Fruit fly (Drosophila melanogaster) whole organism, embryonic: ENCODE measurements around the gene eEF1alpha2.

ENCODE experiments used
- Asciz ChIP-seq: fragments of 200-800 bp; sonication (Bioruptor generic); optimal IDR thresholded peaks from 2 replicates; lab custom pipeline; 2017; ENCODE audit warnings: missing biosample characterization, mild to moderate bottlenecking, missing genetic modification characterization, missing genetic modification reagents
- CG10147 ChIP-seq: fragments of 200-800 bp; sonication (Bioruptor generic); optimal IDR thresholded peaks from 2 replicates; lab custom pipeline; 2019; ENCODE audit warnings: missing biosample characterization, mild to moderate bottlenecking, missing genetic modification characterization, moderate library complexity
- CG1233 ChIP-seq: fragments of 200-800 bp; sonication (Bioruptor generic); optimal IDR thresholded peaks from 4 replicates; lab custom pipeline; 2018; ENCODE audit warnings: missing biosample characterization, mild to moderate bottlenecking, missing genetic modification characterization
- CG12391 ChIP-seq: fragments of 200-800 bp; sonication (Bioruptor generic); optimal IDR thresholded peaks from 3 replicates; lab custom pipeline; 2018; ENCODE audit warnings: missing biosample characterization, mild to moderate bottlenecking, missing genetic modification characterization, moderate library complexity
- CG12744 ChIP-seq: fragments of 200-800 bp; sonication (Bioruptor generic); optimal IDR thresholded peaks from 2 replicates; lab custom pipeline; 2016; ENCODE audit warnings: missing biosample characterization, missing genetic modification characterization
- CG12942 ChIP-seq: fragments of 200-800 bp; sonication (Bioruptor generic); optimal IDR thresholded peaks from 3 replicates; lab custom pipeline; 2016; ENCODE audit warnings: missing biosample characterization, missing genetic modification characterization
- CG13287 ChIP-seq: fragments of 200-800 bp; sonication (Bioruptor generic); IDR thresholded peaks from 2 replicates; pipeline ENCODE4 v1.3.6; 2022; ENCODE audit warnings: missing biosample characterization, missing genetic modification characterization; ENCODE audit not compliant: partially characterized antibody
- CG13296 ChIP-seq: fragments of 200-800 bp; sonication (Bioruptor generic); optimal IDR thresholded peaks from 3 replicates; lab custom pipeline; 2018; ENCODE audit warnings: missing biosample characterization, mild to moderate bottlenecking, missing genetic modification characterization
- CG14441 ChIP-seq: fragments of 200-800 bp; sonication (Bioruptor generic); IDR thresholded peaks from 2 replicates; pipeline ENCODE4 v1.3.6; 2022; ENCODE audit warnings: missing biosample characterization, missing genetic modification characterization
- CG15479 ChIP-seq: fragments of 200-800 bp; sonication (Bioruptor generic); optimal IDR thresholded peaks from 3 replicates; lab custom pipeline; 2019; ENCODE audit warnings: missing biosample characterization, mild to moderate bottlenecking, missing genetic modification characterization, moderate library complexity
- CG2875 ChIP-seq: fragments of 200-800 bp; sonication (Bioruptor generic); optimal IDR thresholded peaks from 2 replicates; lab custom pipeline; 2017; ENCODE audit warnings: missing biosample characterization, mild to moderate bottlenecking, missing genetic modification characterization, missing genetic modification reagents
- CG5180 ChIP-seq: fragments of 200-800 bp; sonication (Bioruptor generic); optimal IDR thresholded peaks from 3 replicates; lab custom pipeline; 2017; ENCODE audit warnings: missing biosample characterization, missing genetic modification characterization, mild to moderate bottlenecking, moderate library complexity, missing genetic modification reagents
- CG6683 ChIP-seq: fragments of 200-800 bp; sonication (Bioruptor generic); optimal IDR thresholded peaks from 2 replicates; lab custom pipeline; 2017; ENCODE audit warnings: missing biosample characterization, mild to moderate bottlenecking, missing genetic modification characterization, missing genetic modification reagents
- CG7357 ChIP-seq: fragments of 200-800 bp; sonication (Bioruptor generic); IDR thresholded peaks from 3 replicates; pipeline ENCODE4 v1.3.6; 2022; ENCODE audit warnings: missing biosample characterization, missing genetic modification characterization
- CG7372 ChIP-seq: fragments of 200-800 bp; sonication (Bioruptor generic); IDR thresholded peaks from 2 replicates; pipeline ENCODE4 v1.3.6; 2022; ENCODE audit warnings: missing biosample characterization, missing genetic modification characterization
- CG7839 ChIP-seq: fragments of 200-800 bp; sonication (Bioruptor generic); optimal IDR thresholded peaks from 3 replicates; lab custom pipeline; 2018; ENCODE audit warnings: missing biosample characterization, mild to moderate bottlenecking, missing genetic modification characterization, moderate library complexity
- CG9817 ChIP-seq: fragments of 200-800 bp; sonication (Bioruptor generic); optimal IDR thresholded peaks from 2 replicates; lab custom pipeline; 2018; ENCODE audit warnings: missing biosample characterization, mild to moderate bottlenecking, missing genetic modification characterization, moderate library complexity
- Dbx ChIP-seq: fragments of 200-800 bp; sonication (Bioruptor generic); IDR thresholded peaks from 3 replicates; pipeline ENCODE4 v1.3.6; 2022; ENCODE audit warnings: missing biosample characterization, missing genetic modification characterization
- Drgx ChIP-seq: fragments of 200-800 bp; sonication (Bioruptor generic); IDR thresholded peaks from 2 replicates; pipeline ENCODE4 v1.3.6; 2022; ENCODE audit warnings: missing biosample characterization, missing genetic modification characterization
- Fer2 ChIP-seq: fragments of 200-800 bp; sonication (Bioruptor generic); optimal IDR thresholded peaks from 2 replicates; lab custom pipeline; 2018; ENCODE audit warnings: missing biosample characterization, mild to moderate bottlenecking, missing genetic modification characterization, moderate library complexity
- H2.0 ChIP-seq: fragments of 200-800 bp; sonication (Bioruptor generic); IDR thresholded peaks from 2 replicates; pipeline ENCODE4 v1.3.6; 2022; ENCODE audit warnings: missing biosample characterization, missing genetic modification characterization
- Opbp ChIP-seq: fragments of 200-800 bp; sonication (Bioruptor generic); IDR thresholded peaks from 3 replicates; pipeline ENCODE4 v1.3.6; 2022; ENCODE audit warnings: missing biosample characterization, missing genetic modification characterization; ENCODE audit not compliant: partially characterized antibody
- Sry-δ ChIP-seq: fragments of 200-800 bp; sonication (Bioruptor generic); optimal IDR thresholded peaks from 2 replicates; lab custom pipeline; 2016; ENCODE audit warnings: missing biosample characterization, missing genetic modification characterization
- Stat92E ChIP-seq, 3 experiments: fragments of >200 bp in 2 of 3; fragments of 200-800 bp in 1 of 3; sonication (Bioruptor generic) in 1 of 3; optimal IDR thresholded peaks; 2 replicates each; lab custom pipeline; 2017 to 2019; ENCODE audit warnings: missing biosample characterization in 3 of 3, missing genetic modification characterization in 3 of 3, mild to moderate bottlenecking in 1 of 3, moderate library complexity in 1 of 3
- ap ChIP-seq: fragments of 200-800 bp; sonication (Bioruptor generic); IDR thresholded peaks from 2 replicates; pipeline ENCODE4 v1.3.6; 2022; ENCODE audit warnings: missing biosample characterization, missing genetic modification characterization
- ara ChIP-seq: fragments of 200-800 bp; sonication (Bioruptor generic); IDR thresholded peaks from 2 replicates; pipeline ENCODE4 v1.3.6; 2022; ENCODE audit warnings: missing biosample characterization, missing genetic modification characterization
- ash1 ChIP-seq: fragments of 200-800 bp; sonication (Bioruptor generic); optimal IDR thresholded peaks from 2 replicates; lab custom pipeline; 2018; ENCODE audit warnings: missing biosample characterization, mild to moderate bottlenecking, missing genetic modification characterization
- chif ChIP-seq, 2 experiments: fragments of 200-800 bp; sonication (Bioruptor generic); optimal IDR thresholded peaks; 3 replicates each; lab custom pipeline; 2016; ENCODE audit warnings: missing biosample characterization in 2 of 2, missing genetic modification characterization in 2 of 2
- chn ChIP-seq: fragments of 200-800 bp; sonication (Bioruptor generic); optimal IDR thresholded peaks from 2 replicates; lab custom pipeline; 2016; ENCODE audit warnings: missing biosample characterization, missing genetic modification characterization
- emc ChIP-seq: fragments of 200-800 bp; sonication (Bioruptor generic); optimal IDR thresholded peaks from 2 replicates; lab custom pipeline; 2016; ENCODE audit warnings: missing biosample characterization, missing genetic modification characterization
- ems ChIP-seq: fragments of 200-800 bp; sonication (Bioruptor generic); optimal IDR thresholded peaks from 3 replicates; lab custom pipeline; 2016; ENCODE audit warnings: missing biosample characterization, missing genetic modification characterization
- fd96Cb ChIP-seq: fragments of 200-800 bp; sonication (Bioruptor generic); optimal IDR thresholded peaks from 2 replicates; lab custom pipeline; 2018; ENCODE audit warnings: missing biosample characterization, mild to moderate bottlenecking, missing genetic modification characterization, moderate library complexity
- grau ChIP-seq: fragments of 200-800 bp; optimal IDR thresholded peaks from 3 replicates; lab custom pipeline; 2019; ENCODE audit warnings: missing biosample characterization, mild to moderate bottlenecking, missing genetic modification characterization, moderate library complexity
- gsb-n ChIP-seq: fragments of 200-800 bp; sonication (Bioruptor generic); optimal IDR thresholded peaks from 3 replicates; lab custom pipeline; 2018; ENCODE audit warnings: missing biosample characterization, mild to moderate bottlenecking, missing genetic modification characterization
- ham ChIP-seq: fragments of 200-800 bp; sonication (Bioruptor generic); IDR thresholded peaks from 2 replicates; pipeline ENCODE4 v1.3.6; 2022; ENCODE audit warnings: missing biosample characterization, missing genetic modification characterization
- kah ChIP-seq: fragments of 200-800 bp; sonication (Bioruptor generic); optimal IDR thresholded peaks from 2 replicates; lab custom pipeline; 2018; ENCODE audit warnings: missing biosample characterization, mild to moderate bottlenecking, missing genetic modification characterization
- knrl ChIP-seq: fragments of 200-800 bp; sonication (Bioruptor generic); IDR thresholded peaks from 3 replicates; pipeline ENCODE4 v1.3.6; 2022; ENCODE audit warnings: missing biosample characterization, missing genetic modification characterization; ENCODE audit not compliant: partially characterized antibody
- lmd ChIP-seq: fragments of 200-800 bp; sonication (Bioruptor generic); IDR thresholded peaks from 2 replicates; pipeline ENCODE4 v1.3.6; 2022; ENCODE audit warnings: missing biosample characterization, missing genetic modification characterization
- maf-S ChIP-seq: fragments of 200-800 bp; sonication (Bioruptor generic); optimal IDR thresholded peaks from 2 replicates; lab custom pipeline; 2016; ENCODE audit warnings: missing biosample characterization, missing genetic modification characterization
- nom ChIP-seq: fragments of 200-800 bp; sonication (Bioruptor generic); optimal IDR thresholded peaks from 2 replicates; lab custom pipeline; 2017; ENCODE audit warnings: missing biosample characterization, missing genetic modification characterization, mild to moderate bottlenecking, moderate library complexity, missing genetic modification reagents
- pros ChIP-seq: fragments of 200-800 bp; sonication (Bioruptor generic); optimal IDR thresholded peaks from 3 replicates; lab custom pipeline; 2019; ENCODE audit warnings: missing biosample characterization, mild to moderate bottlenecking, missing genetic modification characterization, moderate library complexity
- run ChIP-seq: fragments of 200-800 bp; sonication (Bioruptor generic); optimal IDR thresholded peaks from 3 replicates; lab custom pipeline; 2018; ENCODE audit warnings: missing biosample characterization, mild to moderate bottlenecking, missing genetic modification characterization
- sim ChIP-seq: fragments of 200-800 bp; sonication (Bioruptor generic); IDR thresholded peaks from 2 replicates; pipeline ENCODE4 v1.3.6; 2022; ENCODE audit warnings: missing biosample characterization, missing genetic modification characterization
- stc ChIP-seq: fragments of 200-800 bp; sonication (Bioruptor generic); IDR thresholded peaks from 2 replicates; pipeline ENCODE4 v1.3.6; 2022; ENCODE audit warnings: missing biosample characterization, missing genetic modification characterization
- tio ChIP-seq: fragments of 200-800 bp; sonication (Bioruptor generic); optimal IDR thresholded peaks from 2 replicates; lab custom pipeline; 2017; ENCODE audit warnings: missing biosample characterization, missing genetic modification characterization, inconsistent platforms
- tll ChIP-seq, 2 experiments: fragments of 200-800 bp in 1 of 2; fragments of >200 bp in 1 of 2; sonication (Bioruptor generic) in 1 of 2; optimal IDR thresholded peaks; 2 replicates each; lab custom pipeline; 2017 to 2019; ENCODE audit warnings: missing biosample characterization in 2 of 2, missing genetic modification characterization in 2 of 2, mild to moderate bottlenecking in 1 of 2, moderate library complexity in 1 of 2
- tx ChIP-seq: fragments of 200-800 bp; sonication (Bioruptor generic); optimal IDR thresholded peaks from 2 replicates; lab custom pipeline; 2016; ENCODE audit warnings: missing biosample characterization, missing genetic modification characterization
- vvl ChIP-seq: fragments of 200-800 bp; sonication (Bioruptor generic); IDR thresholded peaks from 2 replicates; pipeline ENCODE4 v1.3.6; 2022; ENCODE audit warnings: missing biosample characterization, missing genetic modification characterization
- zf30C ChIP-seq: fragments of 200-800 bp; sonication (Bioruptor generic); optimal IDR thresholded peaks from 3 replicates; lab custom pipeline; 2018; ENCODE audit warnings: missing biosample characterization, mild to moderate bottlenecking, missing genetic modification characterization

Gene eEF1alpha2

DNA sequence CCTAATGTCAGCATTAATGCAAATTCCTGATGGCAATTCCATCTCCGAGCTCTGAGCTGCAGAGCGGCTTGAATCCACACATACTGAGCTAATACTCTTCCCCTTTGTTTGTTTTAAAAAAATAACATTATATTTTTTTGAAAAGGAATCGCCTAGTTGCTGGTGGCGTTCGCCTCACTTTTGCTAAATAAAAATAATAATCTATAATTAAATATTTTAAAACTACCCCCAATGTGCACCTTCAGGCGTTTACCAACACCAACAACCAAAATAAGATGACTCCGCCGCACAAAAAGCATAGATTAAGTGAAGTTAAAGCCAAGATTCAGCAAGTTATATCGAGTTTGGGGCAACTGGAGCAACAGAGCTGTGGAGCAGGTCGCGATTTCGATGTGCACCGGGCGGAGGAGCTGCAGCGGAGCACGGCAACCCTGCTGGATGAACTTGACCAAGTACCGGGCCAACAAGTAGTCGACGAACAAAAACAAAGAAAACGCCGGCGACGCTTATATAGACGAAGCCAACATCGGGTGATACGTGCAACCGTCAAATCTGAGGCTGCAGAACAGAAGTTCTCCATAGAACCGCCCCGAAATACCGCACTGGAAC lies 5.9 kb downstream of the eEF1alpha2 start, which contains the start of gene CG1896 (continued):
- no peak for TF ChIP-seq nom (GFP tag; lab: Kevin White, UChicago)
- TF ChIP-seq CG14441 (GFP tag; lab: Robert Waterston, UW): peak; percentile 46; the same call in 1 of the 2 replicates
- TF ChIP-seq CG12744 (GFP tag; lab: Kevin White, UChicago): no peak
- TF ChIP-seq chn (GFP tag; lab: Kevin White, UChicago): no peak
- TF ChIP-seq run (tag; lab: Kevin White, UChicago): no peak
- no peak for TF ChIP-seq Opbp (GFP tag; lab: Robert Waterston, UW)
- no peak for TF ChIP-seq gsb-n (tag; lab: Kevin White, UChicago)
- TF ChIP-seq Drgx: peak; percentile 63
- TF ChIP-seq ap (GFP tag; lab: Robert Waterston, UW): peak; percentile 47; the same call in 1 of the 2 replicates
- no peak for TF ChIP-seq Fer2 (tag; lab: Kevin White, UChicago)
- TF ChIP-seq ham: no peak
- TF ChIP-seq ems (GFP tag; lab: Kevin White, UChicago): no peak
- peak; percentile 26 for TF ChIP-seq fd96Cb
- TF ChIP-seq tx (GFP tag; lab: Kevin White, UChicago): no peak
- TF ChIP-seq ara: no peak
- TF ChIP-seq CG1233 (GFP tag; lab: Kevin White, UChicago): peak; percentile 39
- TF ChIP-seq CG15479 (GFP tag; lab: Kevin White, UChicago): no peak
- no peak for TF ChIP-seq CG6683 (GFP tag; lab: Kevin White, UChicago)
- TF ChIP-seq H2.0 (GFP tag; lab: Robert Waterston, UW): no peak
- no peak for TF ChIP-seq knrl (GFP tag; lab: Robert Waterston, UW)
- no peak for TF ChIP-seq pros (GFP tag; lab: Kevin White, UChicago)
- TF ChIP-seq vvl: peak; percentile 70
- no peak for TF ChIP-seq Asciz
- peak; percentile 63 for TF ChIP-seq kah (GFP tag; lab: Kevin White, UChicago)
- TF ChIP-seq CG13287 (GFP tag; lab: Robert Waterston, UW): 0 out of 2 replicates have a peak, but pooled peaks have one; percentile 23
- peak; percentile 29 for TF ChIP-seq grau
- peak; percentile 54 for TF ChIP-seq stc (GFP tag; lab: Robert Waterston, UW)
- no peak for TF ChIP-seq CG7372 (GFP tag; lab: Robert Waterston, UW)
- TF ChIP-seq maf-S: no peak
- TF ChIP-seq CG13296 (GFP tag; lab: Kevin White, UChicago): peak; percentile 36
- no peak for TF ChIP-seq emc (GFP tag; lab: Kevin White, UChicago)
- TF ChIP-seq tll (GFP tag; optimal IDR thresholded peaks at IDR 0.05; lab: Kevin White, UChicago): no peak
- TF ChIP-seq Dbx: no peak; the same call in 2 of the 3 replicates
- no peak for TF ChIP-seq CG9817 (tag; lab: Kevin White, UChicago)
- peak; percentile 49 for TF ChIP-seq CG12391 (tag; lab: Kevin White, UChicago)
- no peak for TF ChIP-seq sim (GFP tag; lab: Robert Waterston, UW)
- no peak for TF ChIP-seq Stat92E (GFP tag; optimal IDR thresholded peaks at IDR 0.05; lab: Kevin White, UChicago)
- no peak for TF ChIP-seq CG10147 (GFP tag; lab: Kevin White, UChicago)
- no peak for TF ChIP-seq chif (GFP tag; optimal IDR thresholded peaks at IDR 0.05; lab: Kevin White, UChicago)
- peak; percentile 44 for TF ChIP-seq CG7839 (tag; lab: Kevin White, UChicago)
- TF ChIP-seq lmd (GFP tag; lab: Robert Waterston, UW): no peak
- TF ChIP-seq CG7357 (GFP tag; lab: Robert Waterston, UW): 0 out of 3 replicates have a peak, but pooled peaks have one; percentile 30
- TF ChIP-seq tio (GFP tag; lab: Kevin White, UChicago): no peak
- no peak for TF ChIP-seq Sry-δ (GFP tag; lab: Kevin White, UChicago)
- no peak for TF ChIP-seq zf30C (GFP tag; lab: Kevin White, UChicago)
- TF ChIP-seq CG5180 (GFP tag; lab: Kevin White, UChicago): no peak
- no peak for TF ChIP-seq CG12942 (GFP tag; lab: Kevin White, UChicago)
- peak; percentile 0 for TF ChIP-seq CG2875
- no peak for TF ChIP-seq ash1 (GFP tag; lab: Kevin White, UChicago)
